Fruit fly (Drosophila melanogaster) whole organism, larva: ENCODE data around the gene CG15696.

Experiments used
- noc ChIP-seq: fragments of 200-800 bp; sonication (Bioruptor generic); optimal IDR thresholded peaks from 3 replicates; lab custom pipeline; 2019; ENCODE audit warnings: missing biosample characterization, mild to moderate bottlenecking, missing genetic modification characterization, moderate library complexity

CG15696 gene

dm6 chr3R:20897128-20897527 lies 50.3 kb downstream of the CG15696 start, which contains the start of gene Ktl:
Gene Ktl, minus strand, starts transcription at chr3R:20897320.
- TF ChIP-seq noc (tag; lab: Kevin White, UChicago), result no peak
